Fruit fly (Drosophila melanogaster) whole organism, embryonic: ENCODE data around the gene CG15152.

Experiments
- ATbp ChIP-seq: fragments of 200-800 bp; sonication (Bioruptor generic); optimal IDR thresholded peaks from 2 replicates; lab custom pipeline; 2017; ENCODE audit warnings: missing biosample characterization, mild to moderate bottlenecking, missing genetic modification characterization, missing genetic modification reagents
- BtbVII ChIP-seq: fragments of 200-800 bp; sonication (Bioruptor generic); optimal IDR thresholded peaks from 3 replicates; lab custom pipeline; 2017; ENCODE audit warnings: missing biosample characterization, mild to moderate bottlenecking, missing genetic modification characterization
- CG10209 ChIP-seq: fragments of 200-800 bp; sonication (Bioruptor generic); optimal IDR thresholded peaks from 3 replicates; lab custom pipeline; 2017; ENCODE audit warnings: missing biosample characterization, mild to moderate bottlenecking, missing genetic modification characterization, missing genetic modification reagents
- CG12104 ChIP-seq: fragments of 200-800 bp; sonication (Bioruptor generic); optimal IDR thresholded peaks from 3 replicates; lab custom pipeline; 2016; ENCODE audit warnings: missing biosample characterization, missing genetic modification characterization
- CG12942 ChIP-seq: fragments of 200-800 bp; sonication (Bioruptor generic); optimal IDR thresholded peaks from 3 replicates; lab custom pipeline; 2016; ENCODE audit warnings: missing biosample characterization, missing genetic modification characterization
- CG14710 ChIP-seq: fragments of 200-800 bp; sonication (Bioruptor generic); optimal IDR thresholded peaks from 3 replicates; lab custom pipeline; 2019; ENCODE audit warnings: missing biosample characterization, mild to moderate bottlenecking, missing genetic modification characterization, moderate library complexity
- CG16779 ChIP-seq: fragments of 200-800 bp; sonication (Bioruptor generic); IDR thresholded peaks from 2 replicates; pipeline ENCODE4 v1.3.6; 2022; ENCODE audit warnings: missing biosample characterization, missing genetic modification characterization
- CG17612 ChIP-seq: fragments of 200-800 bp; sonication (Bioruptor generic); IDR thresholded peaks from 2 replicates; pipeline ENCODE4 v1.3.6; 2022; ENCODE audit warnings: missing biosample characterization, missing genetic modification characterization
- CG18619 ChIP-seq: fragments of 200-800 bp; sonication (Bioruptor generic); optimal IDR thresholded peaks from 3 replicates; lab custom pipeline; 2017; ENCODE audit warnings: missing biosample characterization, mild to moderate bottlenecking, missing genetic modification characterization
- CG2889 ChIP-seq: fragments of 200-800 bp; sonication (Bioruptor generic); IDR thresholded peaks from 3 replicates; pipeline ENCODE4 v1.3.6; 2022; ENCODE audit warnings: missing biosample characterization, missing genetic modification characterization
- CG3847 ChIP-seq: fragments of 200-800 bp; sonication (Bioruptor generic); IDR thresholded peaks from 2 replicates; pipeline ENCODE4 v1.3.6; 2022; ENCODE audit warnings: missing biosample characterization, missing genetic modification characterization
- CG3995 ChIP-seq: fragments of 200-800 bp; sonication (Bioruptor generic); optimal IDR thresholded peaks from 3 replicates; lab custom pipeline; 2016; ENCODE audit warnings: missing biosample characterization, missing genetic modification characterization
- CG4282 ChIP-seq: fragments of 200-800 bp; sonication (Bioruptor generic); optimal IDR thresholded peaks from 2 replicates; lab custom pipeline; 2016; ENCODE audit warnings: missing biosample characterization, missing genetic modification characterization
- CG5180 ChIP-seq: fragments of 200-800 bp; sonication (Bioruptor generic); optimal IDR thresholded peaks from 3 replicates; lab custom pipeline; 2017; ENCODE audit warnings: missing biosample characterization, missing genetic modification characterization, mild to moderate bottlenecking, moderate library complexity, missing genetic modification reagents
- CG7839 ChIP-seq: fragments of 200-800 bp; sonication (Bioruptor generic); optimal IDR thresholded peaks from 3 replicates; lab custom pipeline; 2018; ENCODE audit warnings: missing biosample characterization, mild to moderate bottlenecking, missing genetic modification characterization, moderate library complexity
- CG8281 ChIP-seq: fragments of 200-800 bp; sonication (Bioruptor generic); optimal IDR thresholded peaks from 2 replicates; lab custom pipeline; 2018; ENCODE audit warnings: missing biosample characterization, mild to moderate bottlenecking, missing genetic modification characterization, moderate library complexity
- CG9797 ChIP-seq: fragments of 200-800 bp; sonication (Bioruptor generic); optimal IDR thresholded peaks from 3 replicates; lab custom pipeline; 2018; ENCODE audit warnings: missing biosample characterization, mild to moderate bottlenecking, missing genetic modification characterization
- Camta ChIP-seq: fragments of 200-800 bp; sonication (Bioruptor generic); optimal IDR thresholded peaks from 2 replicates; lab custom pipeline; 2016; ENCODE audit warnings: missing biosample characterization, missing genetic modification characterization
- D ChIP-seq, 2 experiments: fragments of 200-800 bp in 1 of 2; fragments of >200 bp in 1 of 2; sonication (Bioruptor generic) in 1 of 2; optimal IDR thresholded peaks; 2 replicates in 1 of 2; 3 replicates in 1 of 2; lab custom pipeline; 2017; ENCODE audit warnings: mild to moderate bottlenecking in 1 of 2, missing biosample characterization in 1 of 2, missing genetic modification characterization in 1 of 2, missing genetic modification reagents in 1 of 2
- Dek ChIP-seq: fragments of 200-800 bp; sonication (Bioruptor generic); optimal IDR thresholded peaks from 3 replicates; lab custom pipeline; 2019; ENCODE audit warnings: missing biosample characterization, mild to moderate bottlenecking, missing genetic modification characterization, moderate library complexity
- E2f2 ChIP-seq: fragments of 200-800 bp; sonication (Bioruptor generic); IDR thresholded peaks from 2 replicates; pipeline ENCODE4 v1.3.6; 2022; ENCODE audit warnings: missing biosample characterization, missing genetic modification characterization
- Gug ChIP-seq: fragments of 200-800 bp; sonication (Bioruptor generic); IDR thresholded peaks from 4 replicates; pipeline ENCODE4 v1.3.6; 2022; ENCODE audit warnings: missing biosample characterization, missing genetic modification characterization
- H15 ChIP-seq: fragments of 200-800 bp; sonication (Bioruptor generic); IDR thresholded peaks from 3 replicates; pipeline ENCODE4 v1.3.6; 2022; ENCODE audit warnings: missing biosample characterization, missing genetic modification characterization
- HmgD ChIP-seq: fragments of 200-800 bp; sonication (Bioruptor generic); optimal IDR thresholded peaks from 3 replicates; lab custom pipeline; 2016; ENCODE audit warnings: missing biosample characterization, missing genetic modification characterization
- HmgZ ChIP-seq: fragments of 200-800 bp; sonication (Bioruptor generic); optimal IDR thresholded peaks from 2 replicates; lab custom pipeline; 2018; ENCODE audit warnings: missing biosample characterization, mild to moderate bottlenecking, missing genetic modification characterization
- Hr78 ChIP-seq, 2 experiments: fragments of 200-800 bp in 1 of 2; fragments of >200 bp in 1 of 2; sonication (Bioruptor generic) in 1 of 2; optimal IDR thresholded peaks; 2 replicates each; lab custom pipeline; 2017 to 2019; ENCODE audit warnings: missing biosample characterization in 2 of 2, missing genetic modification characterization in 2 of 2, mild to moderate bottlenecking in 1 of 2, moderate library complexity in 1 of 2
- Lhr ChIP-seq: fragments of 200-800 bp; sonication (Bioruptor generic); optimal IDR thresholded peaks from 3 replicates; lab custom pipeline; 2017; ENCODE audit warnings: mild to moderate bottlenecking, missing biosample characterization, missing genetic modification reagents, missing genetic modification characterization
- NC2α ChIP-seq: fragments of 200-800 bp; sonication (Bioruptor generic); optimal IDR thresholded peaks from 2 replicates; lab custom pipeline; 2016; ENCODE audit warnings: missing biosample characterization, missing genetic modification characterization
- Scr ChIP-seq: fragments of 200-800 bp; sonication (Bioruptor generic); IDR thresholded peaks from 2 replicates; pipeline ENCODE4 v1.3.6; 2022; ENCODE audit warnings: missing biosample characterization, missing genetic modification characterization; ENCODE audit not compliant: partially characterized antibody
- Side ChIP-seq: fragments of 200-800 bp; sonication (Bioruptor generic); optimal IDR thresholded peaks from 2 replicates; lab custom pipeline; 2016; ENCODE audit warnings: missing biosample characterization, missing genetic modification characterization
- Six4 ChIP-seq: fragments of 200-800 bp; sonication (Bioruptor generic); optimal IDR thresholded peaks from 2 replicates; lab custom pipeline; 2016; ENCODE audit warnings: missing biosample characterization, missing genetic modification characterization
- Sox100B ChIP-seq: fragments of 200-800 bp; sonication (Bioruptor generic); optimal IDR thresholded peaks from 3 replicates; lab custom pipeline; 2018; ENCODE audit warnings: missing biosample characterization, mild to moderate bottlenecking, missing genetic modification characterization
- Sry-β ChIP-seq: fragments of 200-800 bp; sonication (Bioruptor generic); optimal IDR thresholded peaks from 2 replicates; lab custom pipeline; 2018; ENCODE audit warnings: missing biosample characterization, mild to moderate bottlenecking, missing genetic modification characterization, moderate library complexity
- YL-1 ChIP-seq: fragments of 200-800 bp; sonication (Bioruptor generic); optimal IDR thresholded peaks from 3 replicates; lab custom pipeline; 2017; ENCODE audit warnings: missing biosample characterization, mild to moderate bottlenecking, missing genetic modification characterization
- emc ChIP-seq: fragments of 200-800 bp; sonication (Bioruptor generic); optimal IDR thresholded peaks from 2 replicates; lab custom pipeline; 2016; ENCODE audit warnings: missing biosample characterization, missing genetic modification characterization
- ham ChIP-seq: fragments of 200-800 bp; sonication (Bioruptor generic); IDR thresholded peaks from 2 replicates; pipeline ENCODE4 v1.3.6; 2022; ENCODE audit warnings: missing biosample characterization, missing genetic modification characterization
- hbn ChIP-seq: fragments of 200-800 bp; sonication (Bioruptor generic); IDR thresholded peaks from 2 replicates; pipeline ENCODE4 v1.3.6; 2022; ENCODE audit warnings: missing biosample characterization, missing genetic modification characterization; ENCODE audit not compliant: partially characterized antibody
- lilli ChIP-seq: fragments of 200-800 bp; sonication (Bioruptor generic); optimal IDR thresholded peaks from 3 replicates; lab custom pipeline; 2016; ENCODE audit warnings: missing biosample characterization, missing genetic modification characterization
- lmd ChIP-seq: fragments of 200-800 bp; sonication (Bioruptor generic); IDR thresholded peaks from 2 replicates; pipeline ENCODE4 v1.3.6; 2022; ENCODE audit warnings: missing biosample characterization, missing genetic modification characterization
- oc ChIP-seq: fragments of 200-800 bp; sonication (Bioruptor generic); optimal IDR thresholded peaks from 2 replicates; lab custom pipeline; 2018; ENCODE audit warnings: missing biosample characterization, mild to moderate bottlenecking, missing genetic modification characterization, moderate library complexity
- pfk ChIP-seq: fragments of 200-800 bp; sonication (Bioruptor generic); optimal IDR thresholded peaks from 2 replicates; lab custom pipeline; 2018; ENCODE audit warnings: missing biosample characterization, mild to moderate bottlenecking, missing genetic modification characterization, moderate library complexity
- pum ChIP-seq: fragments of 200-800 bp; sonication (Bioruptor generic); optimal IDR thresholded peaks from 2 replicates; lab custom pipeline; 2016; ENCODE audit warnings: missing biosample characterization, missing genetic modification characterization
- pzg ChIP-seq: fragments of 200-800 bp; sonication (Bioruptor generic); optimal IDR thresholded peaks from 3 replicates; lab custom pipeline; 2018; ENCODE audit warnings: missing biosample characterization, mild to moderate bottlenecking, missing genetic modification characterization, moderate library complexity
- run ChIP-seq: fragments of 200-800 bp; sonication (Bioruptor generic); optimal IDR thresholded peaks from 3 replicates; lab custom pipeline; 2018; ENCODE audit warnings: missing biosample characterization, mild to moderate bottlenecking, missing genetic modification characterization
- salm ChIP-seq: fragments of 200-800 bp; sonication (Bioruptor generic); optimal IDR thresholded peaks from 2 replicates; lab custom pipeline; 2018; ENCODE audit warnings: missing biosample characterization, mild to moderate bottlenecking, missing genetic modification characterization
- sd ChIP-seq: fragments of 200-800 bp; sonication (Bioruptor generic); optimal IDR thresholded peaks from 3 replicates; lab custom pipeline; 2018; ENCODE audit warnings: missing biosample characterization, mild to moderate bottlenecking, missing genetic modification characterization, moderate library complexity
- wek ChIP-seq: fragments of 200-800 bp; sonication (Bioruptor generic); optimal IDR thresholded peaks from 3 replicates; lab custom pipeline; 2018; ENCODE audit warnings: missing biosample characterization, mild to moderate bottlenecking, missing genetic modification characterization, moderate library complexity
- yki ChIP-seq: fragments of >200 bp; optimal IDR thresholded peaks from 3 replicates; lab custom pipeline; 2018
- zfh1 ChIP-seq: fragments of 200-800 bp; sonication (Bioruptor generic); IDR thresholded peaks from 3 replicates; pipeline ENCODE4 v1.3.6; 2022; ENCODE audit warnings: missing biosample characterization, missing genetic modification characterization

The CG15152 gene

DNA sequence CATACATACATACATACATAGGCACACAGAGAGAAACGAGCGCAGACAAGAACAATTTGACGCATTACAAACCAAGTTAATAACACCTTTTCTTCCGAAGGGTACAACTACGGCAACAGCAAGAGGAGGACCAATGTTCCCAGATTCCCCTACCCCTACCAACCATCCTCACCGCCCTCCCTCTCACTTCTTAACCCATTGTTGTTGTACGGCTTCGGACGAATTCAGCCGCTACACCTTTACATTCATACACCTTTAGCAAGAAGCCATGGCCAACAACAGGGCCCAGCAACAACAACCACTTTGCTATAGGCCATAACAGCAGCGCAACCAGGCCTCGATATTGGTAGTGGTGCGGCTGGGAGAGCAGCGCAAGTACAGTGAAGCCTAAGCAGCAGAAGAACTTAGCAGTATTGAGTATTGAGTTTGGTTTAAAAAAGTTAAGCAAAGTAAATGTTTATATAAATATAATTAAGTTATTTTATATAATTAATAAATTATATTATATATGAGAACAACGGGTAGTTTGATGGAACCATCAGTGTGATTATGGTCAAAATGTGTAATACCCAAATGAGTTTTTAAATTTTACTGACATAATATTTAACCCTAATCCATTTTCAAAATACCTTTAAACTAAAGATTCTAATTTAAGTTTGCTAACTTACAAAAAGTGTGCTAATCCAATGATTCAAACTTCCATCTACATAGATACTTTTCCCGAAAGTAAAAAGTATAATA lies 36.2 kb downstream of the CG15152 start (continued):
- TF ChIP-seq D (optimal IDR thresholded peaks at IDR 0.05; lab: Kevin White, UChicago) (no peak), D (GFP tag; optimal IDR thresholded peaks at IDR 0.05; lab: Kevin White, UChicago) (no peak), pzg (no peak), Sox100B (GFP tag; lab: Kevin White, UChicago) (peak; percentile 55), CG3847 (GFP tag; lab: Robert Waterston, UW) (no peak), Side (GFP tag; lab: Kevin White, UChicago) (no peak), Six4 (GFP tag; lab: Kevin White, UChicago) (no peak), pum (no peak), NC2α (GFP tag; lab: Kevin White, UChicago) (no peak), BtbVII (GFP tag; lab: Kevin White, UChicago) (no peak), oc (tag; lab: Kevin White, UChicago) (peak; percentile 2), pfk (GFP tag; lab: Kevin White, UChicago) (no peak), CG9797 (GFP tag; lab: Kevin White, UChicago) (no peak), salm (tag; lab: Kevin White, UChicago) (no peak), lilli (GFP tag; lab: Kevin White, UChicago) (peak; percentile 2), CG2889 (GFP tag; lab: Robert Waterston, UW) (no peak), CG18619 (GFP tag; lab: Kevin White, UChicago) (peak; percentile 15), lmd (peak; percentile 42; the same call in 1 of the 2 replicates), Hr78 (GFP tag; optimal IDR thresholded peaks at IDR 0.05; lab: Kevin White, UChicago) (no peak), Dek (tag; lab: Kevin White, UChicago) (peak; percentile 15), Sry-β (no peak), hbn (GFP tag; lab: Robert Waterston, UW) (no peak), CG16779 (GFP tag; lab: Robert Waterston, UW) (no peak), ATbp (no peak), Scr (GFP tag; lab: Robert Waterston, UW) (no peak), run (tag; lab: Kevin White, UChicago) (no peak), CG17612 (no peak), emc (GFP tag; lab: Kevin White, UChicago) (no peak), H15 (GFP tag; lab: Robert Waterston, UW) (peak; percentile 61; the same call in 1 of the 3 replicates), Lhr (GFP tag; lab: Kevin White, UChicago) (no peak), HmgZ (no peak), CG8281 (tag; lab: Kevin White, UChicago) (no peak), CG12942 (GFP tag; lab: Kevin White, UChicago) (no peak), Gug (GFP tag; lab: Robert Waterston, UW) (peak; percentile 79; the same call in 3 of the 4 replicates), wek (no peak), CG3995 (no peak), zfh1 (0 out of 3 replicates have a peak, but pooled peaks have one; percentile 42), CG4282 (no peak), yki (lab: Kevin White, UChicago) (no peak), Camta (no peak), ham (no peak), CG14710 (no peak), YL-1 (GFP tag; lab: Kevin White, UChicago) (no peak), sd (tag; lab: Kevin White, UChicago) (no peak), CG10209 (GFP tag; lab: Kevin White, UChicago) (no peak), HmgD (GFP tag; lab: Kevin White, UChicago) (no peak), CG12104 (GFP tag; lab: Kevin White, UChicago) (no peak), CG7839 (tag; lab: Kevin White, UChicago) (peak; percentile 39), CG5180 (GFP tag; lab: Kevin White, UChicago) (no peak), E2f2 (no peak; the same call in 1 of the 2 replicates)
